Fruit fly (Drosophila melanogaster): ENCODE data around the gene CG12986.

The CG12986 gene

dm6 chrX:17852457-17852856, 33.0 kb upstream of the CG12986 start, which contains the start of gene CG32554:
TSS of gene CG32554 (minus strand) at chrX:17852685.
- no peak for TF ChIP-seq usp (GFP tag; optimal IDR thresholded peaks at IDR 0.05)
- TF ChIP-seq h (GFP tag; optimal IDR thresholded peaks at IDR 0.05), result no peak
- no peak for TF ChIP-seq Hnf4 (GFP tag; optimal IDR thresholded peaks at IDR 0.05)
- TF ChIP-seq dl (GFP tag; optimal IDR thresholded peaks at IDR 0.05; ENCODE audit: insufficient read depth in 1 of 2, partially characterized antibody in 2 of 2), result no peak
- TF ChIP-seq Sp1 (GFP tag; optimal IDR thresholded peaks at IDR 0.05), result no peak
- no peak for TF ChIP-seq fru (GFP tag; optimal IDR thresholded peaks at IDR 0.05)
- TF ChIP-seq Mio (GFP tag; optimal IDR thresholded peaks at IDR 0.05), result no peak
- TF ChIP-seq CG9705 (GFP tag; optimal IDR thresholded peaks at IDR 0.05), result no peak
- no peak for TF ChIP-seq Dfd (GFP tag; optimal IDR thresholded peaks at IDR 0.05)
- TF ChIP-seq Myc (optimal IDR thresholded peaks at IDR 0.05), result no peak
- no peak for TF ChIP-seq br (GFP tag; optimal IDR thresholded peaks at IDR 0.05)
- TF ChIP-seq CG32264 (GFP tag; optimal IDR thresholded peaks at IDR 0.05), result no peak
- no peak for TF ChIP-seq ey (GFP tag; optimal IDR thresholded peaks at IDR 0.05)
- no peak for TF ChIP-seq foxo (GFP tag; optimal IDR thresholded peaks at IDR 0.05)
- no peak for TF ChIP-seq jim (GFP tag; optimal IDR thresholded peaks at IDR 0.05)

dm6 chrX:17850179-17850578, 30.7 kb upstream of the CG12986 start, which contains the start of the genes CG15814 and Spt7:
TSS of gene CG15814 (minus strand) at chrX:17850342.
TSS of gene Spt7 (plus strand) at chrX:17850460.
- TF ChIP-seq CG32264 (GFP tag; optimal IDR thresholded peaks at IDR 0.05) (no peak), GATAd (GFP tag; optimal IDR thresholded peaks at IDR 0.05) (no peak), Dif (GFP tag; optimal IDR thresholded peaks at IDR 0.05; ENCODE audit: partially characterized antibody) (no peak), lola (GFP tag; optimal IDR thresholded peaks at IDR 0.05) (no peak), brk (GFP tag; optimal IDR thresholded peaks at IDR 0.05) (no peak), woc (GFP tag; optimal IDR thresholded peaks at IDR 0.05) (no peak), Hr83 (GFP tag; optimal IDR thresholded peaks at IDR 0.05; ENCODE audit: poor library complexity, severe bottlenecking) (peak; percentile 47), h (GFP tag; optimal IDR thresholded peaks at IDR 0.05) (peak; percentile 50), psq (GFP tag; optimal IDR thresholded peaks at IDR 0.05) (no peak), CG9705 (GFP tag; optimal IDR thresholded peaks at IDR 0.05) (peak; percentile 17), Myc (optimal IDR thresholded peaks at IDR 0.05) (peak; percentile 4), pan (optimal IDR thresholded peaks at IDR 0.05) (no peak), Rel (GFP tag; optimal IDR thresholded peaks at IDR 0.05) (no peak), Rel (tag; optimal IDR thresholded peaks at IDR 0.05) (peak; percentile 75), rgr (GFP tag; optimal IDR thresholded peaks at IDR 0.05) (peak; percentile 23), Vsx2 (GFP tag; optimal IDR thresholded peaks at IDR 0.05; ENCODE audit: partially characterized antibody) (no peak), fru (GFP tag; optimal IDR thresholded peaks at IDR 0.05) (no peak), dl (GFP tag; optimal IDR thresholded peaks at IDR 0.05; ENCODE audit: insufficient read depth in 1 of 2, partially characterized antibody in 2 of 2) (no peak), Sp1 (GFP tag; optimal IDR thresholded peaks at IDR 0.05) (peak; percentile 26), Hnf4 (GFP tag; optimal IDR thresholded peaks at IDR 0.05) (no peak)

dm6 chrX:17845820-17846379, 26.4 kb upstream of the CG12986 start:
- TF ChIP-seq Jra (GFP tag; optimal IDR thresholded peaks at IDR 0.05) (no peak), Rel (GFP tag; optimal IDR thresholded peaks at IDR 0.05) (no peak), Rel (tag; optimal IDR thresholded peaks at IDR 0.05) (peak; percentile 48)

- peak; percentile 91 for TF ChIP-seq Sp1 (GFP tag; optimal IDR thresholded peaks at IDR 0.05)
- TF ChIP-seq dmrt93B (GFP tag; optimal IDR thresholded peaks at IDR 0.05), result peak; percentile 92
- peak; percentile 91 for TF ChIP-seq h (GFP tag; optimal IDR thresholded peaks at IDR 0.05)
- TF ChIP-seq rgr (GFP tag; optimal IDR thresholded peaks at IDR 0.05), result peak; percentile 90
- TF ChIP-seq usp (GFP tag; optimal IDR thresholded peaks at IDR 0.05), result no peak
- no peak for TF ChIP-seq Dif (GFP tag; optimal IDR thresholded peaks at IDR 0.05; ENCODE audit: partially characterized antibody)
- no peak for TF ChIP-seq woc (GFP tag; optimal IDR thresholded peaks at IDR 0.05)
- peak; percentile 72 for TF ChIP-seq br (GFP tag; optimal IDR thresholded peaks at IDR 0.05)
- TF ChIP-seq ey (GFP tag; optimal IDR thresholded peaks at IDR 0.05), result peak; percentile 70
- TF ChIP-seq CG32264 (GFP tag; optimal IDR thresholded peaks at IDR 0.05), result no peak
- TF ChIP-seq sv (GFP tag; optimal IDR thresholded peaks at IDR 0.05), result peak; percentile 89
- TF ChIP-seq psq (GFP tag; optimal IDR thresholded peaks at IDR 0.05), result peak; percentile 83
- TF ChIP-seq foxo (GFP tag; optimal IDR thresholded peaks at IDR 0.05), result peak in 1 of 2 experiments; percentile 93
- no peak for TF ChIP-seq Vsx2 (GFP tag; optimal IDR thresholded peaks at IDR 0.05; ENCODE audit: partially characterized antibody)
- peak; percentile 31 for TF ChIP-seq dsf (GFP tag; optimal IDR thresholded peaks at IDR 0.05; ENCODE audit: borderline replicate concordance)
- TF ChIP-seq HLH106 (tag; optimal IDR thresholded peaks at IDR 0.05), result peak; percentile 96
- TF ChIP-seq dl (GFP tag; optimal IDR thresholded peaks at IDR 0.05; ENCODE audit: insufficient read depth in 1 of 2, partially characterized antibody in 2 of 2), result no peak
- peak; percentile 92 for TF ChIP-seq CG9705 (GFP tag; optimal IDR thresholded peaks at IDR 0.05)
- peak; percentile 7 for TF ChIP-seq Jra (GFP tag; optimal IDR thresholded peaks at IDR 0.05)
- no peak for TF ChIP-seq brk (GFP tag; optimal IDR thresholded peaks at IDR 0.05)
- no peak for TF ChIP-seq Mio (GFP tag; optimal IDR thresholded peaks at IDR 0.05)
- peak; percentile 82 for TF ChIP-seq fru (GFP tag; optimal IDR thresholded peaks at IDR 0.05)
- peak; percentile 30 for TF ChIP-seq Rel (GFP tag; optimal IDR thresholded peaks at IDR 0.05)
- TF ChIP-seq Rel (tag; optimal IDR thresholded peaks at IDR 0.05), result peak; percentile 75
- no peak for TF ChIP-seq Abd-B (GFP tag; optimal IDR thresholded peaks at IDR 0.05)
- no peak for TF ChIP-seq Hnf4 (GFP tag; optimal IDR thresholded peaks at IDR 0.05)
- peak; percentile 84 for TF ChIP-seq OdsH (GFP tag; optimal IDR thresholded peaks at IDR 0.05)
- no peak for TF ChIP-seq tai (GFP tag; optimal IDR thresholded peaks at IDR 0.05)
Observed at dm6 chrX:17844623-17845022, 25.1 kb upstream of the CG12986 start, which contains the start of the genes CG8142 and Ucp4A. TSS of gene CG8142 (minus strand) at chrX:17844704. TSS of gene Ucp4A (plus strand) at chrX:17844949.

Data from whole organism, wandering third instar larva.